In genomic region chr3R:21406708-21407107, dm6 we compare ENCODE assay signal across 2 fruit fly cellular contexts.
TF ChIP-seq lines count a peak whose summit lies in the region.

No protein-coding gene starts in this region.

- TF ChIP-seq CTCF in S2 (optimal IDR thresholded peaks at IDR 0.05; lab: Kevin White, UChicago) = peak; percentile 29 to 43
- TF ChIP-seq CTCF in whole organism, embryonic (GFP tag; optimal IDR thresholded peaks at IDR 0.05; lab: Kevin White, UChicago) = peak; percentile 75

TF ChIP-seq in whole organism, embryonic, 481 proteins besides CTCF, POLR2A, EP300 and RAD21:
- TF ChIP-seq hbn (GFP tag; IDR thresholded peaks at IDR 0.05; lab: Robert Waterston, UW; ENCODE audit: partially characterized antibody) (peak; percentile 53; the same call in 1 of the 2 replicates), hth (optimal IDR thresholded peaks at IDR 0.05; lab: Kevin White, UChicago) (no peak), Gsc (GFP tag; IDR thresholded peaks at IDR 0.05; lab: Robert Waterston, UW) (no peak), bbx (GFP tag; IDR thresholded peaks at IDR 0.05; lab: Robert Waterston, UW; ENCODE audit: partially characterized antibody) (peak; percentile 52; the same call in 1 of the 2 replicates), Dref (GFP tag; IDR thresholded peaks at IDR 0.05; lab: Robert Waterston, UW) (peak; percentile 82), chn (GFP tag; optimal IDR thresholded peaks at IDR 0.05; lab: Kevin White, UChicago) (no peak), CG10267 (tag; optimal IDR thresholded peaks at IDR 0.05; lab: Kevin White, UChicago) (peak; percentile 48), CG31365 (tag; optimal IDR thresholded peaks at IDR 0.05; lab: Kevin White, UChicago) (peak; percentile 76), E2f2 (GFP tag; IDR thresholded peaks at IDR 0.05; lab: Robert Waterston, UW) (peak; percentile 99), inv (GFP tag; IDR thresholded peaks at IDR 0.05; lab: Robert Waterston, UW; ENCODE audit: partially characterized antibody) (peak; percentile 24; the same call in 1 of the 2 replicates), BEAF-32 (GFP tag; optimal IDR thresholded peaks at IDR 0.05; lab: Kevin White, UChicago) (peak; percentile 59), Sry-δ (GFP tag; optimal IDR thresholded peaks at IDR 0.05; lab: Kevin White, UChicago) (peak; percentile 53), gfzf (GFP tag; optimal IDR thresholded peaks at IDR 0.05; lab: Kevin White, UChicago) (peak; percentile 55), Pdp1 (GFP tag; optimal IDR thresholded peaks at IDR 0.05; lab: Kevin White, UChicago) (no peak), CG13287 (GFP tag; IDR thresholded peaks at IDR 0.05; lab: Robert Waterston, UW; ENCODE audit: partially characterized antibody) (peak; percentile 79; the same call in 1 of the 2 replicates), CG34224 (GFP tag; IDR thresholded peaks at IDR 0.05; lab: Robert Waterston, UW; ENCODE audit: partially characterized antibody) (peak; percentile 50), sna (GFP tag; IDR thresholded peaks at IDR 0.05; lab: Robert Waterston, UW; ENCODE audit: partially characterized antibody) (peak; percentile 56; the same call in 1 of the 2 replicates), CG9797 (GFP tag; optimal IDR thresholded peaks at IDR 0.05; lab: Kevin White, UChicago) (peak; percentile 54), Stat92E (GFP tag; optimal IDR thresholded peaks at IDR 0.05; lab: Kevin White, UChicago) (peak in 1 of 3 experiments; percentile 29), Bgb (GFP tag; IDR thresholded peaks at IDR 0.05; lab: Robert Waterston, UW; ENCODE audit: partially characterized antibody) (peak; percentile 71), CG11560 (tag; IDR thresholded peaks at IDR 0.05; lab: Robert Waterston, UW) (peak; percentile 99), HLH4C (GFP tag; IDR thresholded peaks at IDR 0.05; lab: Robert Waterston, UW; ENCODE audit: partially characterized antibody) (peak; percentile 61; the same call in 2 of the 3 replicates), amos (GFP tag; IDR thresholded peaks at IDR 0.05; lab: Robert Waterston, UW; ENCODE audit: partially characterized antibody) (peak; percentile 71), pum (GFP tag; optimal IDR thresholded peaks at IDR 0.05; lab: Kevin White, UChicago) (no peak), CG15479 (GFP tag; optimal IDR thresholded peaks at IDR 0.05; lab: Kevin White, UChicago) (peak; percentile 36), CG3995 (GFP tag; optimal IDR thresholded peaks at IDR 0.05; lab: Kevin White, UChicago) (peak; percentile 58), unc-4 (GFP tag; IDR thresholded peaks at IDR 0.05; lab: Robert Waterston, UW; ENCODE audit: partially characterized antibody) (peak; percentile 68), lmd (GFP tag; IDR thresholded peaks at IDR 0.05; lab: Robert Waterston, UW) (no peak), knrl (GFP tag; IDR thresholded peaks at IDR 0.05; lab: Robert Waterston, UW; ENCODE audit: partially characterized antibody) (peak; percentile 63; the same call in 2 of the 3 replicates), stwl (tag; optimal IDR thresholded peaks at IDR 0.05; lab: Kevin White, UChicago) (peak; percentile 94), CG16813 (GFP tag; IDR thresholded peaks at IDR 0.05; lab: Robert Waterston, UW; ENCODE audit: partially characterized antibody) (peak; percentile 48; the same call in 2 of the 3 replicates), sens (GFP tag; lab: Kevin White, UChicago) (peak; percentile 61), pita (GFP tag; optimal IDR thresholded peaks at IDR 0.05; lab: Kevin White, UChicago) (peak; percentile 15), Dp (GFP tag; optimal IDR thresholded peaks at IDR 0.05; lab: Kevin White, UChicago) (peak; percentile 94), phol (tag; optimal IDR thresholded peaks at IDR 0.05; lab: Kevin White, UChicago) (peak; percentile 20), trem (tag; optimal IDR thresholded peaks at IDR 0.05; lab: Kevin White, UChicago) (peak; percentile 54), Dll (GFP tag; IDR thresholded peaks at IDR 0.05; lab: Robert Waterston, UW; ENCODE audit: partially characterized antibody) (peak; percentile 69; the same call in 3 of the 4 replicates), pzg (GFP tag; optimal IDR thresholded peaks at IDR 0.05; lab: Kevin White, UChicago) (peak; percentile 73), CG14710 (tag; optimal IDR thresholded peaks at IDR 0.05; lab: Kevin White, UChicago) (peak; percentile 54), CG12744 (GFP tag; optimal IDR thresholded peaks at IDR 0.05; lab: Kevin White, UChicago) (no peak), pros (GFP tag; optimal IDR thresholded peaks at IDR 0.05; lab: Kevin White, UChicago) (no peak), CG1603 (tag; optimal IDR thresholded peaks at IDR 0.05; lab: Kevin White, UChicago) (peak; percentile 57), CG15514 (GFP tag; optimal IDR thresholded peaks at IDR 0.05; lab: Kevin White, UChicago) (peak; percentile 45), Nf-YC (tag; optimal IDR thresholded peaks at IDR 0.05; lab: Kevin White, UChicago) (peak; percentile 26), Opbp (GFP tag; IDR thresholded peaks at IDR 0.05; lab: Robert Waterston, UW; ENCODE audit: partially characterized antibody) (peak; percentile 62; the same call in 1 of the 3 replicates), CG3407 (GFP tag; optimal IDR thresholded peaks at IDR 0.05; lab: Kevin White, UChicago) (no peak), Fer2 (tag; optimal IDR thresholded peaks at IDR 0.05; lab: Kevin White, UChicago) (no peak), Scr (GFP tag; IDR thresholded peaks at IDR 0.05; lab: Robert Waterston, UW; ENCODE audit: partially characterized antibody) (peak; percentile 62), CG6791 (GFP tag; IDR thresholded peaks at IDR 0.05; lab: Robert Waterston, UW; ENCODE audit: partially characterized antibody) (peak; percentile 43; the same call in 2 of the 3 replicates), Doc3 (GFP tag; IDR thresholded peaks at IDR 0.05; lab: Robert Waterston, UW; ENCODE audit: partially characterized antibody) (peak; percentile 60), CG2116 (GFP tag; optimal IDR thresholded peaks at IDR 0.05; lab: Kevin White, UChicago) (peak; percentile 96), tna (GFP tag; IDR thresholded peaks at IDR 0.05; lab: Robert Waterston, UW; ENCODE audit: partially characterized antibody) (peak; percentile 9; the same call in 1 of the 2 replicates), CG17829 (tag; optimal IDR thresholded peaks at IDR 0.05; lab: Kevin White, UChicago) (peak; percentile 31), Lhr (GFP tag; optimal IDR thresholded peaks at IDR 0.05; lab: Kevin White, UChicago) (peak; percentile 43), CG9727 (GFP tag; optimal IDR thresholded peaks at IDR 0.05; lab: Kevin White, UChicago) (no peak), CG9817 (tag; optimal IDR thresholded peaks at IDR 0.05; lab: Kevin White, UChicago) (no peak), CG15696 (tag; optimal IDR thresholded peaks at IDR 0.05; lab: Kevin White, UChicago) (no peak)
